Worm (Caenorhabditis elegans) whole organism, early embryonic: Measurements from ENCODE around the gene srh-218.

ENCODE experiments used
- B0310.2 ChIP-seq: sonication (generic microtip); optimal IDR thresholded peaks from 2 replicates; lab custom pipeline; 2016; ENCODE audit warnings: mild to moderate bottlenecking, missing genetic modification characterization, missing compliant biosample characterization
- aly-1 ChIP-seq: sonication (generic microtip); optimal IDR thresholded peaks from 2 replicates; lab custom pipeline; 2016; ENCODE audit warnings: missing genetic modification characterization, missing compliant biosample characterization
- ama-1 ChIP-seq: fragments of 150-350 bp; optimal IDR thresholded peaks from 2 replicates; lab custom pipeline; 2014
- ceh-36 ChIP-seq: sonication (generic microtip); optimal IDR thresholded peaks from 2 replicates; lab custom pipeline; 2016; ENCODE audit warnings: missing genetic modification characterization, inconsistent platforms, missing compliant biosample characterization
- ets-7 ChIP-seq: sonication (generic microtip); optimal IDR thresholded peaks from 2 replicates; lab custom pipeline; 2016; ENCODE audit warnings: missing genotype, missing genetic modification characterization, missing compliant biosample characterization
- flt-1 ChIP-seq: fragments of 200-800 bp; sonication (Bioruptor generic); IDR thresholded peaks from 2 replicates; pipeline ENCODE4 v1.3.6; 2022; ENCODE audit warnings: missing genetic modification characterization, missing compliant biosample characterization
- hmg-4 ChIP-seq: fragments of 200-800 bp; sonication (Bioruptor generic); optimal IDR thresholded peaks from 2 replicates; lab custom pipeline; 2018; ENCODE audit warnings: mild to moderate bottlenecking, missing genetic modification characterization, missing compliant biosample characterization
- hnd-1 ChIP-seq: sonication (generic microtip); optimal IDR thresholded peaks from 2 replicates; lab custom pipeline; 2016; ENCODE audit warnings: missing genetic modification characterization, missing compliant biosample characterization
- pes-1 ChIP-seq: fragments of 200-800 bp; sonication (Bioruptor generic); IDR thresholded peaks from 2 replicates; pipeline ENCODE4 v1.3.6; 2022; ENCODE audit warnings: missing genetic modification reagents, missing genetic modification characterization, missing compliant biosample characterization
- tra-4 ChIP-seq: sonication (generic microtip); optimal IDR thresholded peaks from 2 replicates; lab custom pipeline; 2017; ENCODE audit warnings: missing genetic modification characterization, missing compliant biosample characterization

ce11 chrV:15492518-15492917 lies 1.3 kb upstream of the srh-218 start, which contains the start of gene str-264:
- TF ChIP-seq flt-1 (no peak), tra-4 (tag; lab: Kevin White, UChicago) (no peak), ama-1 (lab: Kevin White, UChicago) (no peak), ceh-36 (tag; lab: Kevin White, UChicago) (no peak), B0310.2 (tag; lab: Kevin White, UChicago) (no peak), hmg-4 (GFP tag; lab: Kevin White, UChicago) (no peak), hnd-1 (tag; lab: Kevin White, UChicago) (no peak), pes-1 (GFP tag; lab: Robert Waterston, UW) (no peak), ets-7 (tag; lab: Kevin White, UChicago) (no peak), aly-1 (tag; lab: Kevin White, UChicago) (no peak)
